Worm (Caenorhabditis elegans): ENCODE data around the gene nex-2.

DNA sequence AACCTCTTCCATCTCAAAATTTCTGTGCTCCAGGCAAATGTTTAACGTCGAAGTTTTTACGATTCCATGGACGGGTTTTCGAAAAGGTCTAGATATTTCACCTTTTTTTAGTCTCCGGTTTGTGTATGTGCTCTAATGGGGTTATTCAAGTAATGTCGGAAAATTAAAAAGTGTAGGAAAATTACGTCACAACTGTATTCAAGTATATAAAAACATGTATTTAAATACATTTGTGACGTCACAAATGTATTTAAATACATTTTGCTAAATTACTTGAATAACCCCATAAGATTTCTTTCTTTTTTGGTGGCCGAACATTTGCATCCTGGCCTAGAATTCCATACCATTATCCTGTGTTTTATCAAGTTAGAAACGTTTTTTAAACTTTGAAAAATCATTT is 31.2 kb upstream of the nex-2 start:
- TF ChIP-seq hmbx-1 (tag; optimal IDR thresholded peaks at IDR 0.05) (no peak), tbx-11 (GFP tag; IDR thresholded peaks at IDR 0.05) (no peak), ama-1 (optimal IDR thresholded peaks at IDR 0.05) (no peak), B0310.2 (tag; optimal IDR thresholded peaks at IDR 0.05) (no peak), tra-4 (tag; optimal IDR thresholded peaks at IDR 0.05) (no peak), scrt-1 (GFP tag; IDR thresholded peaks at IDR 0.05) (no peak), F13C5.2 (tag; optimal IDR thresholded peaks at IDR 0.05) (no peak), flt-1 (GFP tag; IDR thresholded peaks at IDR 0.05) (no peak), ets-7 (tag; optimal IDR thresholded peaks at IDR 0.05) (no peak), pes-1 (GFP tag; IDR thresholded peaks at IDR 0.05) (no peak), tbx-37 (GFP tag; conservative IDR thresholded peaks at IDR 0.05) (no peak)
